Fruit fly (Drosophila melanogaster) whole organism, embryonic: ENCODE data around the gene CG9992.

Source experiments
- Abd-B ChIP-seq: fragments of 200-800 bp; sonication (Bioruptor generic); optimal IDR thresholded peaks from 2 replicates; lab custom pipeline; 2018; ENCODE audit warnings: missing biosample characterization, mild to moderate bottlenecking, missing genetic modification characterization, moderate library complexity
- BEAF-32 ChIP-seq: fragments of 200-800 bp; sonication (Bioruptor generic); optimal IDR thresholded peaks from 3 replicates; lab custom pipeline; 2017; ENCODE audit warnings: missing biosample characterization, missing genetic modification characterization, mild to moderate bottlenecking, moderate library complexity, missing genetic modification reagents
- CG1024 ChIP-seq: fragments of 200-800 bp; sonication (Bioruptor generic); IDR thresholded peaks from 2 replicates; pipeline ENCODE4 v1.3.6; 2022; ENCODE audit warnings: missing biosample characterization, missing genetic modification characterization
- CG15514 ChIP-seq: fragments of 200-800 bp; sonication (Bioruptor generic); optimal IDR thresholded peaks from 3 replicates; lab custom pipeline; 2017; ENCODE audit warnings: missing biosample characterization, missing genetic modification characterization, mild to moderate bottlenecking, moderate library complexity, missing genetic modification reagents
- CG17568 ChIP-seq: fragments of 200-800 bp; sonication (Bioruptor generic); optimal IDR thresholded peaks from 2 replicates; lab custom pipeline; 2018; ENCODE audit warnings: missing biosample characterization, mild to moderate bottlenecking, missing genetic modification characterization, moderate library complexity
- CG17612 ChIP-seq: fragments of 200-800 bp; sonication (Bioruptor generic); IDR thresholded peaks from 2 replicates; pipeline ENCODE4 v1.3.6; 2022; ENCODE audit warnings: missing biosample characterization, missing genetic modification characterization
- CG17912 ChIP-seq: fragments of 200-800 bp; sonication (Bioruptor generic); optimal IDR thresholded peaks from 2 replicates; lab custom pipeline; 2018; ENCODE audit warnings: missing biosample characterization, mild to moderate bottlenecking, missing genetic modification characterization
- CG1832 ChIP-seq: fragments of 200-800 bp; sonication (Bioruptor generic); optimal IDR thresholded peaks from 2 replicates; lab custom pipeline; 2017; ENCODE audit warnings: missing biosample characterization, mild to moderate bottlenecking, missing genetic modification characterization, inconsistent platforms
- CG18619 ChIP-seq: fragments of 200-800 bp; sonication (Bioruptor generic); optimal IDR thresholded peaks from 3 replicates; lab custom pipeline; 2017; ENCODE audit warnings: missing biosample characterization, mild to moderate bottlenecking, missing genetic modification characterization
- CG2129 ChIP-seq: fragments of 200-800 bp; sonication (Bioruptor generic); IDR thresholded peaks from 2 replicates; pipeline ENCODE4 v1.3.6; 2022; ENCODE audit warnings: missing biosample characterization, missing genetic modification characterization; ENCODE audit not compliant: partially characterized antibody
- CG30403 ChIP-seq: fragments of 200-800 bp; sonication (Bioruptor generic); optimal IDR thresholded peaks from 3 replicates; lab custom pipeline; 2016; ENCODE audit warnings: missing biosample characterization, missing genetic modification characterization
- CG34224 ChIP-seq: fragments of 200-800 bp; sonication (Bioruptor generic); IDR thresholded peaks from 3 replicates; pipeline ENCODE4 v1.3.6; 2022; ENCODE audit warnings: missing biosample characterization, missing genetic modification characterization; ENCODE audit not compliant: partially characterized antibody
- CG4404 ChIP-seq: fragments of 200-800 bp; sonication (Bioruptor generic); IDR thresholded peaks from 2 replicates; pipeline ENCODE4 v1.3.6; 2022; ENCODE audit warnings: missing biosample characterization, missing genetic modification characterization
- CG4730 ChIP-seq: fragments of 200-800 bp; sonication (Bioruptor generic); IDR thresholded peaks from 2 replicates; pipeline ENCODE4 v1.3.6; 2022; ENCODE audit warnings: missing biosample characterization, missing genetic modification characterization
- CG5180 ChIP-seq: fragments of 200-800 bp; sonication (Bioruptor generic); optimal IDR thresholded peaks from 3 replicates; lab custom pipeline; 2017; ENCODE audit warnings: missing biosample characterization, missing genetic modification characterization, mild to moderate bottlenecking, moderate library complexity, missing genetic modification reagents
- CG6272 ChIP-seq: fragments of 200-800 bp; sonication (Bioruptor generic); IDR thresholded peaks from 2 replicates; pipeline ENCODE4 v1.3.6; 2022; ENCODE audit warnings: missing biosample characterization, missing genetic modification characterization
- CG6813 ChIP-seq: fragments of 200-800 bp; sonication (Bioruptor generic); optimal IDR thresholded peaks from 2 replicates; lab custom pipeline; 2017; ENCODE audit warnings: missing biosample characterization, missing genetic modification characterization, mild to moderate bottlenecking, moderate library complexity, missing genetic modification reagents
- CG8388 ChIP-seq: fragments of 200-800 bp; sonication (Bioruptor generic); optimal IDR thresholded peaks from 2 replicates; lab custom pipeline; 2019; ENCODE audit warnings: missing biosample characterization, mild to moderate bottlenecking, missing genetic modification characterization, moderate library complexity
- CG8765 ChIP-seq: fragments of 200-800 bp; sonication (Bioruptor generic); IDR thresholded peaks from 2 replicates; pipeline ENCODE4 v1.3.6; 2022; ENCODE audit warnings: missing biosample characterization, missing genetic modification characterization
- Dek ChIP-seq: fragments of 200-800 bp; sonication (Bioruptor generic); optimal IDR thresholded peaks from 3 replicates; lab custom pipeline; 2019; ENCODE audit warnings: missing biosample characterization, mild to moderate bottlenecking, missing genetic modification characterization, moderate library complexity
- Dfd ChIP-seq, 2 experiments: fragments of >200 bp; optimal IDR thresholded peaks; 2 replicates each; lab custom pipeline; 2017; ENCODE audit warnings: missing biosample characterization in 2 of 2, missing genetic modification characterization in 2 of 2
- Doc3 ChIP-seq: fragments of 200-800 bp; sonication (Bioruptor generic); IDR thresholded peaks from 3 replicates; pipeline ENCODE4 v1.3.6; 2022; ENCODE audit warnings: missing biosample characterization, missing genetic modification characterization; ENCODE audit not compliant: partially characterized antibody
- Fer1 ChIP-seq: fragments of 200-800 bp; sonication (Bioruptor generic); optimal IDR thresholded peaks from 2 replicates; lab custom pipeline; 2017; ENCODE audit warnings: missing biosample characterization, mild to moderate bottlenecking, missing genetic modification characterization
- H15 ChIP-seq: fragments of 200-800 bp; sonication (Bioruptor generic); IDR thresholded peaks from 3 replicates; pipeline ENCODE4 v1.3.6; 2022; ENCODE audit warnings: missing biosample characterization, missing genetic modification characterization
- HLH3B ChIP-seq: fragments of 200-800 bp; sonication (Bioruptor generic); IDR thresholded peaks from 2 replicates; pipeline ENCODE4 v1.3.6; 2022; ENCODE audit warnings: missing biosample characterization, missing genetic modification characterization
- HmgZ ChIP-seq: fragments of 200-800 bp; sonication (Bioruptor generic); optimal IDR thresholded peaks from 2 replicates; lab custom pipeline; 2018; ENCODE audit warnings: missing biosample characterization, mild to moderate bottlenecking, missing genetic modification characterization
- Hmx ChIP-seq: fragments of 200-800 bp; sonication (Bioruptor generic); optimal IDR thresholded peaks from 2 replicates; lab custom pipeline; 2016; ENCODE audit warnings: missing biosample characterization, missing genetic modification characterization
- Nf-YA ChIP-seq: fragments of 200-800 bp; sonication (Bioruptor generic); IDR thresholded peaks from 2 replicates; pipeline ENCODE4 v1.3.6; 2022; ENCODE audit warnings: missing biosample characterization, missing genetic modification characterization
- Nf-YC ChIP-seq: fragments of 200-800 bp; optimal IDR thresholded peaks from 3 replicates; lab custom pipeline; 2019; ENCODE audit warnings: missing biosample characterization, mild to moderate bottlenecking, missing genetic modification characterization, moderate library complexity
- Tbp ChIP-seq: fragments of >200 bp; optimal IDR thresholded peaks from 2 replicates; lab custom pipeline; 2018; ENCODE audit warnings: missing biosample characterization, missing genetic modification characterization
- al ChIP-seq: fragments of 200-800 bp; sonication (Bioruptor generic); IDR thresholded peaks from 2 replicates; pipeline ENCODE4 v1.3.6; 2022; ENCODE audit warnings: missing biosample characterization, missing genetic modification characterization
- ato ChIP-seq: fragments of 200-800 bp; sonication (Bioruptor generic); IDR thresholded peaks from 2 replicates; pipeline ENCODE4 v1.3.6; 2022; ENCODE audit warnings: missing biosample characterization, missing genetic modification characterization; ENCODE audit not compliant: partially characterized antibody
- btn ChIP-seq: fragments of 200-800 bp; sonication (Bioruptor generic); optimal IDR thresholded peaks from 2 replicates; lab custom pipeline; 2016; ENCODE audit warnings: missing biosample characterization, missing genetic modification characterization
- cad ChIP-seq: fragments of >200 bp; optimal IDR thresholded peaks from 2 replicates; lab custom pipeline; 2017; ENCODE audit warnings: missing biosample characterization, missing genetic modification characterization
- chinmo ChIP-seq: fragments of 200-800 bp; sonication (Bioruptor generic); IDR thresholded peaks from 4 replicates; pipeline ENCODE4 v1.3.6; 2022; ENCODE audit warnings: missing biosample characterization, missing genetic modification characterization; ENCODE audit not compliant: partially characterized antibody
- croc ChIP-seq: fragments of 200-800 bp; sonication (Bioruptor generic); conservative IDR thresholded peaks from 3 replicates; pipeline ENCODE4 v1.3.6; 2022; ENCODE audit warnings: missing biosample characterization, missing genetic modification characterization
- crol ChIP-seq: fragments of 200-800 bp; sonication (Bioruptor generic); IDR thresholded peaks from 2 replicates; pipeline ENCODE4 v1.3.6; 2022; ENCODE audit warnings: missing biosample characterization, missing genetic modification characterization
- eve ChIP-seq, 2 experiments: fragments of >200 bp; optimal IDR thresholded peaks; 2 replicates each; lab custom pipeline; 2017; ENCODE audit warnings: missing biosample characterization in 2 of 2, missing genetic modification characterization in 2 of 2
- grn ChIP-seq: fragments of 200-800 bp; sonication (Bioruptor generic); optimal IDR thresholded peaks from 3 replicates; lab custom pipeline; 2017; ENCODE audit warnings: missing biosample characterization, missing genetic modification characterization
- pan ChIP-seq, 4 experiments: fragments of >200 bp in 3 of 4; fragments of 200-800 bp in 1 of 4; sonication (Bioruptor generic) in 1 of 4; optimal IDR thresholded peaks in 3 of 4; IDR thresholded peaks in 1 of 4; 2 replicates each; pipeline versions ENCODE4 v1.3.6 to Lab custom; 2017 to 2022; ENCODE audit warnings: missing biosample characterization in 2 of 4, missing genetic modification characterization in 2 of 4, mixed read lengths in 1 of 4
- pho ChIP-seq: fragments of 200-800 bp; sonication (Bioruptor generic); optimal IDR thresholded peaks from 2 replicates; lab custom pipeline; 2016; ENCODE audit warnings: missing biosample characterization, missing genetic modification characterization
- pita ChIP-seq: fragments of 200-800 bp; sonication (Bioruptor generic); optimal IDR thresholded peaks from 2 replicates; lab custom pipeline; 2017; ENCODE audit warnings: missing biosample characterization, mild to moderate bottlenecking, missing genetic modification characterization
- prd ChIP-seq, 3 experiments: fragments of >200 bp in 2 of 3; fragments of 200-800 bp in 1 of 3; sonication (Bioruptor generic) in 1 of 3; optimal IDR thresholded peaks in 2 of 3; IDR thresholded peaks in 1 of 3; 2 replicates in 2 of 3; 3 replicates in 1 of 3; pipeline versions ENCODE4 v1.3.6 to Lab custom; 2017 to 2022; ENCODE audit warnings: missing biosample characterization in 1 of 3, missing genetic modification characterization in 1 of 3
- so ChIP-seq: fragments of 200-800 bp; sonication (Bioruptor generic); IDR thresholded peaks from 3 replicates; pipeline ENCODE4 v1.3.6; 2022; ENCODE audit warnings: missing biosample characterization, missing genetic modification characterization
- stwl ChIP-seq: fragments of 200-800 bp; sonication (Bioruptor generic); optimal IDR thresholded peaks from 3 replicates; lab custom pipeline; 2018; ENCODE audit warnings: missing biosample characterization, mild to moderate bottlenecking, missing genetic modification characterization, moderate library complexity
- tio ChIP-seq: fragments of 200-800 bp; sonication (Bioruptor generic); optimal IDR thresholded peaks from 2 replicates; lab custom pipeline; 2017; ENCODE audit warnings: missing biosample characterization, missing genetic modification characterization, inconsistent platforms
- tx ChIP-seq: fragments of 200-800 bp; sonication (Bioruptor generic); optimal IDR thresholded peaks from 2 replicates; lab custom pipeline; 2016; ENCODE audit warnings: missing biosample characterization, missing genetic modification characterization
- unpg ChIP-seq: fragments of 200-800 bp; sonication (Bioruptor generic); optimal IDR thresholded peaks from 3 replicates; lab custom pipeline; 2018; ENCODE audit warnings: missing biosample characterization, mild to moderate bottlenecking, missing genetic modification characterization, moderate library complexity
- zfh1 ChIP-seq: fragments of 200-800 bp; sonication (Bioruptor generic); IDR thresholded peaks from 3 replicates; pipeline ENCODE4 v1.3.6; 2022; ENCODE audit warnings: missing biosample characterization, missing genetic modification characterization

CG9992 gene

dm6 chrX:16391397-16391796 lies 6.7 kb upstream of the CG9992 start, which contains the start of the genes TH1 and mei-41 (continued):
- TF ChIP-seq CG6272 (GFP tag; lab: Robert Waterston, UW) (peak; percentile 95), btn (GFP tag; lab: Kevin White, UChicago) (no peak), tio (no peak), Hmx (no peak), croc (GFP tag; lab: Robert Waterston, UW) (peak; percentile 96), CG18619 (peak; percentile 83), eve (GFP tag; optimal IDR thresholded peaks at IDR 0.05; lab: Kevin White, UChicago) (no peak), so (GFP tag; lab: Robert Waterston, UW) (peak; percentile 82), Abd-B (peak; percentile 95), Fer1 (no peak), CG5180 (no peak), CG4404 (GFP tag; lab: Robert Waterston, UW) (peak; percentile 95), CG8388 (GFP tag; lab: Kevin White, UChicago) (peak; percentile 84), CG6813 (peak; percentile 52), tx (GFP tag; lab: Kevin White, UChicago) (peak; percentile 21), chinmo (GFP tag; lab: Robert Waterston, UW) (0 out of 4 replicates have a peak, but pooled peaks have one; percentile 13), pita (no peak), Doc3 (no peak), pan (optimal IDR thresholded peaks at IDR 0.05; lab: Kevin White, UChicago) (no peak), pan (GFP tag; optimal IDR thresholded peaks at IDR 0.05 in 1 of 2, IDR thresholded peaks at IDR 0.05 in 1 of 2) (peak in 1 of 2 experiments; percentile 96), Dfd (GFP tag; optimal IDR thresholded peaks at IDR 0.05; lab: Kevin White, UChicago) (peak in 1 of 2 experiments; percentile 46), ato (GFP tag; lab: Robert Waterston, UW) (no peak), CG8765 (GFP tag; lab: Robert Waterston, UW) (peak; percentile 93), zfh1 (peak; percentile 96), H15 (peak; percentile 93), CG1024 (GFP tag; lab: Robert Waterston, UW) (peak; percentile 92), Nf-YC (tag; lab: Kevin White, UChicago) (no peak), CG2129 (GFP tag; lab: Robert Waterston, UW) (no peak), CG1832 (no peak), CG17612 (GFP tag; lab: Robert Waterston, UW) (peak; percentile 85), cad (GFP tag; lab: Kevin White, UChicago) (no peak), CG34224 (GFP tag; lab: Robert Waterston, UW) (no peak), stwl (tag; lab: Kevin White, UChicago) (peak; percentile 74), HLH3B (peak; percentile 96), unpg (no peak), CG30403 (peak; percentile 90), pho (GFP tag; lab: Kevin White, UChicago) (peak; percentile 58), Nf-YA (peak; percentile 92), CG17912 (GFP tag; lab: Kevin White, UChicago) (peak; percentile 38), HmgZ (tag; lab: Kevin White, UChicago) (peak; percentile 79), crol (GFP tag; lab: Robert Waterston, UW) (peak; percentile 41; the same call in 1 of the 2 replicates), CG4730 (GFP tag; lab: Robert Waterston, UW) (peak; percentile 93), Tbp (GFP tag; lab: Kevin White, UChicago) (no peak), prd (optimal IDR thresholded peaks at IDR 0.05; lab: Kevin White, UChicago) (no peak), prd (GFP tag; IDR thresholded peaks at IDR 0.05; lab: Robert Waterston, UW) (peak; percentile 98), al (GFP tag; lab: Robert Waterston, UW) (peak; percentile 95), grn (GFP tag; lab: Kevin White, UChicago) (no peak), BEAF-32 (peak; percentile 63), CG17568 (GFP tag; lab: Kevin White, UChicago) (no peak), CG15514 (no peak), Dek (tag; lab: Kevin White, UChicago) (peak; percentile 87)
